Fruit fly (Drosophila melanogaster) whole organism, prepupa: ENCODE results near the gene CG42780.
A peak's percentile ranks its signal among the peaks of the same experiment; 100 is the strongest.

Source experiments
- Blimp-1 ChIP-seq: fragments of 200-800 bp; sonication (Bioruptor generic); optimal IDR thresholded peaks from 3 replicates; lab custom pipeline; 2017; ENCODE audit warnings: missing biosample characterization, missing genetic modification characterization, mild to moderate bottlenecking, moderate library complexity, missing genetic modification reagents
- CG10631 ChIP-seq: fragments of 200-800 bp; sonication (Bioruptor generic); optimal IDR thresholded peaks from 2 replicates; lab custom pipeline; 2016; ENCODE audit warnings: missing biosample characterization, missing genetic modification characterization
- CG11294 ChIP-seq: fragments of 200-800 bp; sonication (Bioruptor generic); IDR thresholded peaks from 2 replicates; pipeline ENCODE4 v1.3.6; 2022; ENCODE audit warnings: missing biosample characterization, missing genetic modification characterization
- CG11762 ChIP-seq: fragments of 200-800 bp; sonication (Bioruptor generic); optimal IDR thresholded peaks from 3 replicates; lab custom pipeline; 2016; ENCODE audit warnings: missing biosample characterization, missing genetic modification characterization; ENCODE audit not compliant: insufficient read depth
- CG15336 ChIP-seq: fragments of 200-800 bp; sonication (Bioruptor generic); IDR thresholded peaks from 2 replicates; pipeline ENCODE4 v1.3.6; 2022; ENCODE audit warnings: missing biosample characterization, missing genetic modification characterization
- CG1621 ChIP-seq: fragments of 200-800 bp; sonication (Bioruptor generic); optimal IDR thresholded peaks from 3 replicates; lab custom pipeline; 2018; ENCODE audit warnings: missing biosample characterization, mild to moderate bottlenecking, missing genetic modification characterization
- CG16779 ChIP-seq: fragments of 200-800 bp; sonication (Bioruptor generic); optimal IDR thresholded peaks from 3 replicates; lab custom pipeline; 2017; ENCODE audit warnings: missing biosample characterization, mild to moderate bottlenecking, missing genetic modification characterization
- CG3032 ChIP-seq: fragments of 200-800 bp; optimal IDR thresholded peaks from 2 replicates; lab custom pipeline; 2019; ENCODE audit warnings: missing biosample characterization, mild to moderate bottlenecking, missing genetic modification characterization, moderate library complexity
- CG31627 ChIP-seq: fragments of 200-800 bp; sonication (Bioruptor generic); optimal IDR thresholded peaks from 3 replicates; lab custom pipeline; 2016; ENCODE audit warnings: missing biosample characterization, missing genetic modification characterization
- CG32006 ChIP-seq: fragments of 200-800 bp; sonication (Bioruptor generic); optimal IDR thresholded peaks from 3 replicates; lab custom pipeline; 2017; ENCODE audit warnings: missing biosample characterization, mild to moderate bottlenecking, missing genetic modification characterization
- CG34406 ChIP-seq: fragments of 200-800 bp; sonication (Bioruptor generic); optimal IDR thresholded peaks from 3 replicates; lab custom pipeline; 2016; ENCODE audit warnings: missing biosample characterization, missing genetic modification characterization
- CG3919 ChIP-seq: fragments of 200-800 bp; sonication (Bioruptor generic); optimal IDR thresholded peaks from 3 replicates; lab custom pipeline; 2016; ENCODE audit warnings: missing biosample characterization, missing genetic modification characterization
- CG6163 ChIP-seq: fragments of 200-800 bp; sonication (Bioruptor generic); IDR thresholded peaks from 3 replicates; pipeline ENCODE4 v1.3.6; 2022; ENCODE audit warnings: missing biosample characterization, missing genetic modification characterization
- CG6276 ChIP-seq: fragments of 200-800 bp; sonication (Bioruptor generic); optimal IDR thresholded peaks from 2 replicates; lab custom pipeline; 2017; ENCODE audit warnings: missing biosample characterization, mild to moderate bottlenecking, missing genetic modification characterization
- CG6792 ChIP-seq: fragments of 200-800 bp; sonication (Bioruptor generic); optimal IDR thresholded peaks from 3 replicates; lab custom pipeline; 2016; ENCODE audit warnings: missing biosample characterization, missing genetic modification characterization
- CG6808 ChIP-seq: fragments of 200-800 bp; sonication (Bioruptor generic); optimal IDR thresholded peaks from 3 replicates; lab custom pipeline; 2017; ENCODE audit warnings: missing biosample characterization, missing genetic modification characterization, mild to moderate bottlenecking, moderate library complexity, missing genetic modification reagents
- CG6854 ChIP-seq: fragments of 200-800 bp; sonication (Bioruptor generic); optimal IDR thresholded peaks from 2 replicates; lab custom pipeline; 2017; ENCODE audit warnings: missing biosample characterization, mild to moderate bottlenecking, missing genetic modification characterization
- CG7368 ChIP-seq: fragments of 200-800 bp; sonication (Bioruptor generic); optimal IDR thresholded peaks from 3 replicates; lab custom pipeline; 2016; ENCODE audit warnings: missing biosample characterization, missing genetic modification characterization
- CG8119 ChIP-seq: fragments of 200-800 bp; sonication (Bioruptor generic); IDR thresholded peaks from 3 replicates; pipeline ENCODE4 v1.3.6; 2022; ENCODE audit warnings: missing biosample characterization, missing genetic modification characterization
- CG8319 ChIP-seq: fragments of 200-800 bp; sonication (Bioruptor generic); optimal IDR thresholded peaks from 3 replicates; lab custom pipeline; 2016; ENCODE audit warnings: missing biosample characterization, missing genetic modification characterization
- CG8632 ChIP-seq: fragments of 200-800 bp; sonication (Bioruptor generic); optimal IDR thresholded peaks from 3 replicates; lab custom pipeline; 2016; ENCODE audit warnings: missing biosample characterization, missing genetic modification characterization
- Eip75B ChIP-seq: fragments of 200-800 bp; sonication (Bioruptor generic); optimal IDR thresholded peaks from 3 replicates; lab custom pipeline; 2016; ENCODE audit warnings: missing biosample characterization, missing genetic modification characterization
- Eip78C ChIP-seq: fragments of 200-800 bp; sonication (Bioruptor generic); peaks from one replicate; lab custom pipeline; 2016; ENCODE audit warnings: missing biosample characterization, missing genetic modification characterization
- Eip93F ChIP-seq: fragments of 200-800 bp; sonication (Bioruptor generic); optimal IDR thresholded peaks from 2 replicates; lab custom pipeline; 2016; ENCODE audit warnings: missing biosample characterization, mild to moderate bottlenecking, missing genetic modification characterization
- Ets21C ChIP-seq: fragments of 200-800 bp; sonication (Bioruptor generic); optimal IDR thresholded peaks from 3 replicates; lab custom pipeline; 2016; ENCODE audit warnings: missing biosample characterization, missing genetic modification characterization
- Ets96B ChIP-seq: fragments of 200-800 bp; optimal IDR thresholded peaks from 2 replicates; lab custom pipeline; 2019; ENCODE audit warnings: missing biosample characterization, mild to moderate bottlenecking, missing genetic modification characterization, moderate library complexity
- Gug ChIP-seq: fragments of 200-800 bp; sonication (Bioruptor generic); IDR thresholded peaks from 2 replicates; pipeline ENCODE4 v1.3.6; 2022; ENCODE audit warnings: missing biosample characterization, missing genetic modification characterization
- Hr39 ChIP-seq: fragments of 200-800 bp; sonication (Bioruptor generic); optimal IDR thresholded peaks from 2 replicates; lab custom pipeline; 2016; ENCODE audit warnings: missing biosample characterization, missing genetic modification characterization
- Hr4 ChIP-seq: fragments of 200-800 bp; sonication (Bioruptor generic); optimal IDR thresholded peaks from 3 replicates; lab custom pipeline; 2016; ENCODE audit warnings: missing biosample characterization, missing genetic modification characterization
- Met ChIP-seq: fragments of 200-800 bp; sonication (Bioruptor generic); optimal IDR thresholded peaks from 3 replicates; lab custom pipeline; 2016; ENCODE audit warnings: missing biosample characterization, missing genetic modification characterization
- OdsH ChIP-seq: fragments of 200-800 bp; sonication (Bioruptor generic); optimal IDR thresholded peaks from 3 replicates; lab custom pipeline; 2016; ENCODE audit warnings: missing biosample characterization, missing genetic modification characterization
- Smox ChIP-seq: fragments of 200-800 bp; sonication (Bioruptor generic); optimal IDR thresholded peaks from 3 replicates; lab custom pipeline; 2016; ENCODE audit warnings: missing biosample characterization, missing genetic modification characterization
- Sox102F ChIP-seq: fragments of 200-800 bp; sonication (Bioruptor generic); optimal IDR thresholded peaks from 2 replicates; lab custom pipeline; 2016; ENCODE audit warnings: missing biosample characterization, mild to moderate bottlenecking, missing genetic modification characterization
- Sox14 ChIP-seq: fragments of 200-800 bp; sonication (Bioruptor generic); optimal IDR thresholded peaks from 3 replicates; lab custom pipeline; 2016; ENCODE audit warnings: missing biosample characterization, missing genetic modification characterization
- Sox15 ChIP-seq: fragments of 200-800 bp; sonication (Bioruptor generic); optimal IDR thresholded peaks from 3 replicates; lab custom pipeline; 2016; ENCODE audit warnings: missing biosample characterization, missing genetic modification characterization
- achi ChIP-seq: fragments of 200-800 bp; sonication (Bioruptor generic); optimal IDR thresholded peaks from 3 replicates; lab custom pipeline; 2016; ENCODE audit warnings: missing biosample characterization, missing genetic modification characterization
- acj6 ChIP-seq: fragments of 200-800 bp; sonication (Bioruptor generic); optimal IDR thresholded peaks from 3 replicates; lab custom pipeline; 2016; ENCODE audit warnings: missing biosample characterization, missing genetic modification characterization
- cyc ChIP-seq: fragments of 200-800 bp; sonication (Bioruptor generic); optimal IDR thresholded peaks from 3 replicates; lab custom pipeline; 2016; ENCODE audit warnings: missing biosample characterization, missing genetic modification characterization
- dac ChIP-seq: fragments of 200-800 bp; sonication (Bioruptor generic); optimal IDR thresholded peaks from 2 replicates; lab custom pipeline; 2017; ENCODE audit warnings: missing biosample characterization, mild to moderate bottlenecking, missing genetic modification characterization
- esn ChIP-seq: fragments of 200-800 bp; sonication (Bioruptor generic); optimal IDR thresholded peaks from 2 replicates; lab custom pipeline; 2016; ENCODE audit warnings: missing biosample characterization, mild to moderate bottlenecking, missing genetic modification characterization, moderate library complexity
- fd59A ChIP-seq: fragments of 200-800 bp; sonication (Bioruptor generic); optimal IDR thresholded peaks from 2 replicates; lab custom pipeline; 2017; ENCODE audit warnings: missing biosample characterization, mild to moderate bottlenecking, missing genetic modification characterization, missing genetic modification reagents
- fd85E ChIP-seq: fragments of 200-800 bp; sonication (Bioruptor generic); optimal IDR thresholded peaks from 3 replicates; lab custom pipeline; 2016; ENCODE audit warnings: missing biosample characterization, missing genetic modification characterization
- fkh ChIP-seq: fragments of 200-800 bp; sonication (Bioruptor generic); optimal IDR thresholded peaks from 3 replicates; lab custom pipeline; 2017; ENCODE audit warnings: missing biosample characterization, mild to moderate bottlenecking, missing genetic modification characterization, moderate library complexity
- lz ChIP-seq: fragments of 200-800 bp; sonication (Bioruptor generic); optimal IDR thresholded peaks from 3 replicates; lab custom pipeline; 2016; ENCODE audit warnings: missing biosample characterization, missing genetic modification characterization
- pdm3 ChIP-seq: fragments of 200-800 bp; sonication (Bioruptor generic); optimal IDR thresholded peaks from 3 replicates; lab custom pipeline; 2016; ENCODE audit warnings: missing biosample characterization, missing genetic modification characterization
- salr ChIP-seq, 2 experiments: fragments of 200-800 bp; sonication (Bioruptor generic); optimal IDR thresholded peaks; 3 replicates each; lab custom pipeline; 2016 to 2018; ENCODE audit warnings: missing biosample characterization in 2 of 2, missing genetic modification characterization in 2 of 2, mild to moderate bottlenecking in 1 of 2
- ss ChIP-seq, 2 experiments: fragments of 200-800 bp; sonication (Bioruptor generic); optimal IDR thresholded peaks; 2 replicates in 1 of 2; 3 replicates in 1 of 2; lab custom pipeline; 2017 to 2018; ENCODE audit warnings: mild to moderate bottlenecking in 2 of 2, missing biosample characterization in 2 of 2, missing genetic modification characterization in 2 of 2, moderate library complexity in 1 of 2
- topi ChIP-seq: fragments of 200-800 bp; sonication (Bioruptor generic); optimal IDR thresholded peaks from 3 replicates; lab custom pipeline; 2016; ENCODE audit warnings: missing biosample characterization, missing genetic modification characterization
- vri ChIP-seq: fragments of 200-800 bp; sonication (Bioruptor generic); optimal IDR thresholded peaks from 3 replicates; lab custom pipeline; 2016; ENCODE audit warnings: missing biosample characterization, mild to moderate bottlenecking, missing genetic modification characterization

CG42780 gene

dm6 chrX:7300722-7301350 lies 31.2 kb downstream of the CG42780 start (continued):
- no peak for TF ChIP-seq CG6808 (GFP tag; lab: Kevin White, UChicago)

dm6 chrX:7300356-7300721 lies 31.7 kb downstream of the CG42780 start:
- TF ChIP-seq CG34406 = peak; percentile 8
- peak; percentile 28 for TF ChIP-seq CG11294
- peak; percentile 47 for TF ChIP-seq esn
- TF ChIP-seq CG7368 = peak; percentile 11
- peak; percentile 10 for TF ChIP-seq CG10631
- TF ChIP-seq CG3032 (tag; lab: Kevin White, UChicago) = peak; percentile 62
- TF ChIP-seq CG6163 (GFP tag; lab: Robert Waterston, UW) = peak; percentile 63
- TF ChIP-seq CG8632 (GFP tag; lab: Kevin White, UChicago) = no peak
- peak; percentile 59 for TF ChIP-seq fd59A (GFP tag; lab: Kevin White, UChicago)
- no peak for TF ChIP-seq fkh (GFP tag; lab: Kevin White, UChicago)
- peak; percentile 32 for TF ChIP-seq Gug (GFP tag; lab: Robert Waterston, UW)
- TF ChIP-seq Ets21C (GFP tag; lab: Kevin White, UChicago) = peak; percentile 12
- TF ChIP-seq lz = peak; percentile 21
- peak; percentile 49 for TF ChIP-seq Ets96B (tag; lab: Kevin White, UChicago)
- TF ChIP-seq CG15336 (GFP tag; lab: Robert Waterston, UW) = peak; percentile 13; the same call in 1 of the 2 replicates
- 0 out of 3 replicates have a peak, but pooled peaks have one; percentile 25 for TF ChIP-seq CG8119
- peak; percentile 9 for TF ChIP-seq CG1621 (tag; lab: Kevin White, UChicago)
- no peak for TF ChIP-seq Sox102F (GFP tag; lab: Kevin White, UChicago)
- peak; percentile 51 for TF ChIP-seq acj6 (GFP tag; lab: Kevin White, UChicago)
- no peak for TF ChIP-seq OdsH (GFP tag; lab: Kevin White, UChicago)
- TF ChIP-seq pdm3 (GFP tag; lab: Kevin White, UChicago) = peak; percentile 48
- peak; percentile 19 for TF ChIP-seq topi (GFP tag; lab: Kevin White, UChicago)
- TF ChIP-seq salr (GFP tag; optimal IDR thresholded peaks at IDR 0.05; lab: Kevin White, UChicago) = peak in 1 of 2 experiments; percentile 39
- no peak for TF ChIP-seq Sox15
- no peak for TF ChIP-seq CG16779
- peak; percentile 38 for TF ChIP-seq Met
- no peak for TF ChIP-seq Smox
- TF ChIP-seq Eip93F = no peak
- peak; percentile 33 for TF ChIP-seq CG31627 (GFP tag; lab: Kevin White, UChicago)
- peak; percentile 15 for TF ChIP-seq Hr4 (GFP tag; lab: Kevin White, UChicago)
- peak; percentile 29 for TF ChIP-seq CG6808 (GFP tag; lab: Kevin White, UChicago)
- peak; percentile 19 for TF ChIP-seq cyc (GFP tag; lab: Kevin White, UChicago)
- TF ChIP-seq CG6276 = peak; percentile 11
- TF ChIP-seq achi (GFP tag; lab: Kevin White, UChicago) = no peak
- no peak for TF ChIP-seq fd85E (GFP tag; lab: Kevin White, UChicago)
- TF ChIP-seq CG32006 = peak; percentile 39
- peak; percentile 48 for TF ChIP-seq CG3919
- TF ChIP-seq CG11762 (GFP tag; lab: Kevin White, UChicago) = no peak
- peak; percentile 27 for TF ChIP-seq Sox14
- TF ChIP-seq dac = no peak
- TF ChIP-seq Eip78C (GFP tag; lab: Kevin White, UChicago) = peak; percentile 86
- no peak for TF ChIP-seq vri (GFP tag; lab: Kevin White, UChicago)
- TF ChIP-seq Hr39 (GFP tag; lab: Kevin White, UChicago) = peak; percentile 25
- no peak for TF ChIP-seq CG6854 (GFP tag; lab: Kevin White, UChicago)
- TF ChIP-seq Blimp-1 (GFP tag; lab: Kevin White, UChicago) = peak; percentile 24
- no peak for TF ChIP-seq ss (GFP tag; optimal IDR thresholded peaks at IDR 0.05; lab: Kevin White, UChicago)
- TF ChIP-seq CG8319 (GFP tag; lab: Kevin White, UChicago) = no peak
- peak; percentile 13 for TF ChIP-seq CG6792 (GFP tag; lab: Kevin White, UChicago)
- TF ChIP-seq Eip75B = no peak
